Worm (Caenorhabditis elegans): ENCODE measurements around the gene srg-41.

ce11 chrV:11174663-11175062 is 13.0 kb upstream of the srg-41 start:
- TF ChIP-seq nhr-237 (tag; optimal IDR thresholded peaks at IDR 0.05) (no peak), unc-62 (GFP tag; optimal IDR thresholded peaks at IDR 0.05) (no peak), ztf-11 (tag; optimal IDR thresholded peaks at IDR 0.05) (no peak), nhr-28 (tag; optimal IDR thresholded peaks at IDR 0.05) (no peak), tbx-8 (GFP tag; optimal IDR thresholded peaks at IDR 0.05) (no peak)
